Worm (Caenorhabditis elegans) whole organism, L1 larva: Measurements from ENCODE around the gene C44C1.1.

Experiments used
- C16A3.4 ChIP-seq: fragments of 150-350 bp; optimal IDR thresholded peaks from 2 replicates; lab custom pipeline; 2014; ENCODE audit warnings: missing biosample characterization, missing genetic modification characterization
- F16B12.6 ChIP-seq: fragments of 150-350 bp; optimal IDR thresholded peaks from 2 replicates; lab custom pipeline; 2014; ENCODE audit warnings: missing biosample characterization, missing genetic modification characterization
- alr-1 ChIP-seq: fragments of 200-800 bp; sonication (Bioruptor generic); optimal IDR thresholded peaks from 2 replicates; lab custom pipeline; 2018; ENCODE audit warnings: borderline replicate concordance, mild to moderate bottlenecking, missing genetic modification characterization, missing compliant biosample characterization
- aly-2 ChIP-seq: fragments of 150-350 bp; optimal IDR thresholded peaks from 2 replicates; lab custom pipeline; 2014; ENCODE audit warnings: missing biosample characterization, missing genetic modification characterization
- ama-1 ChIP-seq: fragments of 150-350 bp; optimal IDR thresholded peaks from 2 replicates; lab custom pipeline; 2014
- blmp-1 ChIP-seq: fragments of 150-350 bp; optimal IDR thresholded peaks from 2 replicates; lab custom pipeline; 2014; ENCODE audit warnings: missing biosample characterization, missing genetic modification characterization
- ceh-88 ChIP-seq: fragments of 200-800 bp; sonication (Bioruptor generic); IDR thresholded peaks from 2 replicates; pipeline ENCODE4 v1.3.6; 2022; ENCODE audit warnings: missing genetic modification characterization, missing compliant biosample characterization
- dpl-1 ChIP-seq, 3 experiments: fragments of 150-350 bp in 2 of 3; sonication (generic microtip) in 1 of 3; optimal IDR thresholded peaks; 2 replicates each; lab custom pipeline; 2014 to 2017; ENCODE audit warnings: missing biosample characterization in 3 of 3, missing genetic modification characterization in 3 of 3, missing genetic modification reagents in 3 of 3
- efl-3 ChIP-seq: fragments of 200-800 bp; sonication (Bioruptor generic); optimal IDR thresholded peaks from 2 replicates; lab custom pipeline; 2018; ENCODE audit warnings: mild to moderate bottlenecking, missing genetic modification characterization, missing compliant biosample characterization
- elt-2 ChIP-seq: sonication (generic microtip); optimal IDR thresholded peaks from 2 replicates; lab custom pipeline; 2016; ENCODE audit warnings: missing genetic modification characterization, mild to moderate bottlenecking, inconsistent platforms, missing compliant biosample characterization, missing genetic modification reagents
- ets-5 ChIP-seq: fragments of 200-800 bp; sonication (Bioruptor generic); IDR thresholded peaks from 2 replicates; pipeline ENCODE4 v1.3.6; 2022; ENCODE audit warnings: missing genetic modification characterization, missing compliant biosample characterization
- fkh-4 ChIP-seq: sonication (generic microtip); optimal IDR thresholded peaks from 2 replicates; lab custom pipeline; 2016; ENCODE audit warnings: missing compliant biosample characterization, missing genetic modification characterization, borderline replicate concordance
- fkh-8 ChIP-seq: sonication (generic microtip); optimal IDR thresholded peaks from 2 replicates; lab custom pipeline; 2016; ENCODE audit warnings: mild to moderate bottlenecking, missing genetic modification characterization, missing compliant biosample characterization
- fos-1 ChIP-seq: fragments of 150-350 bp; optimal IDR thresholded peaks from 2 replicates; lab custom pipeline; 2014; ENCODE audit warnings: missing biosample characterization, missing genetic modification characterization
- hlh-4 ChIP-seq: sonication (generic microtip); optimal IDR thresholded peaks from 2 replicates; lab custom pipeline; 2016; ENCODE audit warnings: mild to moderate bottlenecking, missing genetic modification characterization, missing compliant biosample characterization
- hpl-2 ChIP-seq: fragments of 150-350 bp; optimal IDR thresholded peaks from 2 replicates; lab custom pipeline; 2014; ENCODE audit warnings: missing biosample characterization, missing genetic modification reagents, missing genetic modification characterization
- irx-1 ChIP-seq: sonication (generic microtip); optimal IDR thresholded peaks from 2 replicates; lab custom pipeline; 2016; ENCODE audit warnings: missing genetic modification characterization, missing compliant biosample characterization
- isw-1 ChIP-seq: fragments of 200-800 bp; sonication (Bioruptor generic); IDR thresholded peaks from 2 replicates; pipeline ENCODE4 v1.3.6; 2022; ENCODE audit warnings: missing genetic modification characterization, missing compliant biosample characterization
- lin-13 ChIP-seq: fragments of 150-350 bp; optimal IDR thresholded peaks from 2 replicates; lab custom pipeline; 2014; ENCODE audit warnings: missing biosample characterization, missing genetic modification reagents, missing genetic modification characterization
- lin-14 ChIP-seq: fragments of 200-800 bp; sonication (Bioruptor generic); optimal IDR thresholded peaks from 2 replicates; lab custom pipeline; 2018; ENCODE audit warnings: mild to moderate bottlenecking, missing genetic modification characterization, moderate library complexity, missing compliant biosample characterization
- lin-15B ChIP-seq: fragments of 150-350 bp; sonication (generic microtip); optimal IDR thresholded peaks from 3 replicates; lab custom pipeline; 2014; ENCODE audit warnings: missing biosample characterization, missing genetic modification characterization
- lir-3 ChIP-seq: sonication (generic microtip); optimal IDR thresholded peaks from 2 replicates; lab custom pipeline; 2016; ENCODE audit warnings: mild to moderate bottlenecking, missing genetic modification characterization, moderate library complexity, missing compliant biosample characterization; ENCODE audit not compliant: poor library complexity
- mdl-1 ChIP-seq, 2 experiments: fragments of 150-350 bp; optimal IDR thresholded peaks; 2 replicates each; lab custom pipeline; 2014 to 2017; ENCODE audit warnings: missing biosample characterization in 2 of 2, missing genetic modification characterization in 2 of 2, inconsistent platforms in 1 of 2
- mef-2 ChIP-seq: fragments of 150-350 bp; optimal IDR thresholded peaks from 2 replicates; lab custom pipeline; 2014; ENCODE audit warnings: missing biosample characterization, missing genetic modification characterization
- mep-1 ChIP-seq: fragments of 150-350 bp; optimal IDR thresholded peaks from 2 replicates; lab custom pipeline; 2014; ENCODE audit warnings: missing biosample characterization, missing genetic modification characterization
- nhr-19 ChIP-seq: fragments of 200-800 bp; sonication (Bioruptor generic); conservative IDR thresholded peaks from 2 replicates; pipeline ENCODE4 v1.3.6; 2022; ENCODE audit warnings: missing genetic modification characterization, missing compliant biosample characterization
- nhr-237 ChIP-seq: fragments of 150-350 bp; optimal IDR thresholded peaks from 2 replicates; lab custom pipeline; 2014; ENCODE audit warnings: missing biosample characterization, missing genetic modification characterization
- nhr-28 ChIP-seq: fragments of 150-350 bp; optimal IDR thresholded peaks from 2 replicates; lab custom pipeline; 2014; ENCODE audit warnings: missing biosample characterization, missing genetic modification characterization
- nhr-47 ChIP-seq: sonication (generic microtip); optimal IDR thresholded peaks from 2 replicates; lab custom pipeline; 2016; ENCODE audit warnings: mild to moderate bottlenecking, missing genetic modification characterization, moderate library complexity, missing compliant biosample characterization
- nhr-77 ChIP-seq: fragments of 150-350 bp; optimal IDR thresholded peaks from 2 replicates; lab custom pipeline; 2014; ENCODE audit warnings: missing biosample characterization, missing genetic modification characterization
- nhr-90 ChIP-seq: sonication (generic microtip); optimal IDR thresholded peaks from 2 replicates; lab custom pipeline; 2016; ENCODE audit warnings: mild to moderate bottlenecking, missing genetic modification characterization, missing compliant biosample characterization; ENCODE audit not compliant: poor library complexity
- pag-3 ChIP-seq: sonication (generic microtip); optimal IDR thresholded peaks from 2 replicates; lab custom pipeline; 2017; ENCODE audit warnings: missing genetic modification characterization, mild to moderate bottlenecking, missing compliant biosample characterization, antibody characterized with exemption, borderline replicate concordance; ENCODE audit not compliant: insufficient read depth
- pqm-1 ChIP-seq: sonication (generic microtip); optimal IDR thresholded peaks from 3 replicates; lab custom pipeline; 2017; ENCODE audit warnings: missing biosample characterization, missing genetic modification characterization
- skn-1 ChIP-seq: fragments of 150-350 bp; optimal IDR thresholded peaks from 2 replicates; lab custom pipeline; 2014; ENCODE audit warnings: missing biosample characterization, missing genetic modification characterization
- swsn-7 ChIP-seq: sonication (generic microtip); optimal IDR thresholded peaks from 2 replicates; lab custom pipeline; 2016; ENCODE audit warnings: missing genetic modification characterization, missing compliant biosample characterization
- tlp-1 ChIP-seq: fragments of 150-350 bp; optimal IDR thresholded peaks from 2 replicates; lab custom pipeline; 2014; ENCODE audit warnings: missing biosample characterization, missing genetic modification characterization
- unc-86 ChIP-seq: sonication (generic microtip); optimal IDR thresholded peaks from 2 replicates; lab custom pipeline; 2016; ENCODE audit warnings: missing genetic modification characterization, missing compliant biosample characterization
- unc-98 ChIP-seq: fragments of 200-800 bp; sonication (Bioruptor generic); IDR thresholded peaks from 2 replicates; pipeline ENCODE4 v1.3.6; 2022; ENCODE audit warnings: missing genetic modification characterization, missing compliant biosample characterization
- zag-1 ChIP-seq: fragments of 150-350 bp; optimal IDR thresholded peaks from 2 replicates; lab custom pipeline; 2014; ENCODE audit warnings: missing biosample characterization, missing genetic modification characterization
- zip-4 ChIP-seq: fragments of 200-800 bp; sonication (Bioruptor generic); optimal IDR thresholded peaks from 2 replicates; lab custom pipeline; 2018; ENCODE audit warnings: mild to moderate bottlenecking, missing genetic modification characterization, moderate library complexity, missing compliant biosample characterization

Gene C44C1.1

ce11 chrX:954499-955061 lies 26.0 kb upstream of the C44C1.1 start, which contains the start of gene apm-3 (continued):
- TF ChIP-seq F16B12.6 (tag; lab: Kevin White, UChicago) (peak; percentile 22), mep-1 (tag; lab: Kevin White, UChicago) (peak; percentile 33), ets-5 (GFP tag; lab: Robert Waterston, UW) (no peak), lin-14 (GFP tag; lab: Kevin White, UChicago) (peak; percentile 77), isw-1 (GFP tag; lab: Robert Waterston, UW) (no peak), nhr-77 (tag; lab: Kevin White, UChicago) (no peak), zip-4 (GFP tag; lab: Kevin White, UChicago) (no peak), nhr-47 (tag; lab: Kevin White, UChicago) (peak; percentile 44), zag-1 (tag; lab: Kevin White, UChicago) (no peak), swsn-7 (tag; lab: Kevin White, UChicago) (peak; percentile 17)

ce11 chrX:957581-957980 lies 23.0 kb upstream of the C44C1.1 start, which contains the start of gene chil-10:
TSS of gene chil-10 (plus strand) at chrX:957881.
- TF ChIP-seq hlh-4 (tag; lab: Kevin White, UChicago) (no peak), ama-1 (lab: Kevin White, UChicago) (no peak), nhr-90 (no peak), nhr-19 (GFP tag; lab: Robert Waterston, UW) (no peak), zip-4 (GFP tag; lab: Kevin White, UChicago) (no peak), tlp-1 (tag; lab: Kevin White, UChicago) (no peak), nhr-237 (tag; lab: Kevin White, UChicago) (no peak), fos-1 (tag; lab: Kevin White, UChicago) (no peak), mef-2 (tag; lab: Kevin White, UChicago) (no peak), fkh-4 (tag; lab: Kevin White, UChicago) (no peak), ceh-88 (GFP tag; lab: Robert Waterston, UW) (no peak), lin-15B (no peak), skn-1 (tag; lab: Kevin White, UChicago) (no peak), nhr-77 (tag; lab: Kevin White, UChicago) (no peak)

ce11 chrX:960139-960538 lies 20.4 kb upstream of the C44C1.1 start:
- no peak for TF ChIP-seq lir-3
- no peak for TF ChIP-seq aly-2 (tag; lab: Kevin White, UChicago)
- TF ChIP-seq dpl-1 (GFP tag; optimal IDR thresholded peaks at IDR 0.05; lab: Kevin White, UChicago), result no peak
- no peak for TF ChIP-seq C16A3.4 (tag; lab: Kevin White, UChicago)
- TF ChIP-seq pqm-1, result no peak
- TF ChIP-seq blmp-1 (tag; lab: Kevin White, UChicago), result no peak
- no peak for TF ChIP-seq mep-1 (tag; lab: Kevin White, UChicago)
- no peak for TF ChIP-seq unc-86
- TF ChIP-seq lin-15B, result no peak
- TF ChIP-seq elt-2 (tag; lab: Kevin White, UChicago), result no peak
- TF ChIP-seq lin-14 (GFP tag; lab: Kevin White, UChicago), result no peak
- TF ChIP-seq hpl-2 (GFP tag; lab: Kevin White, UChicago), result no peak
- TF ChIP-seq alr-1 (tag; lab: Kevin White, UChicago), result no peak
- TF ChIP-seq irx-1 (tag; lab: Kevin White, UChicago), result no peak
- no peak for TF ChIP-seq lin-13 (GFP tag; lab: Kevin White, UChicago)
- no peak for TF ChIP-seq nhr-19 (GFP tag; lab: Robert Waterston, UW)

- no peak for TF ChIP-seq efl-3
- no peak for TF ChIP-seq mdl-1 (tag; optimal IDR thresholded peaks at IDR 0.05; lab: Kevin White, UChicago)
- no peak for TF ChIP-seq lin-13 (GFP tag; lab: Kevin White, UChicago)
- no peak for TF ChIP-seq blmp-1 (tag; lab: Kevin White, UChicago)
- no peak for TF ChIP-seq unc-98 (GFP tag; lab: Robert Waterston, UW)
- no peak for TF ChIP-seq aly-2 (tag; lab: Kevin White, UChicago)
- no peak for TF ChIP-seq pag-3 (tag; lab: Kevin White, UChicago)
- TF ChIP-seq lin-14 (GFP tag; lab: Kevin White, UChicago), result no peak
- no peak for TF ChIP-seq C16A3.4 (tag; lab: Kevin White, UChicago)
- no peak for TF ChIP-seq nhr-28
- no peak for TF ChIP-seq fkh-8
Measured at ce11 chrX:963171-963570, 17.4 kb upstream of the C44C1.1 start, which contains the start of gene ncs-1. TSS of gene ncs-1 (minus strand) at chrX:963271.
